Worm (Caenorhabditis elegans) whole organism, L1 larva: ENCODE measurements around the gene srd-11.

Source experiments
- alr-1 ChIP-seq: fragments of 200-800 bp; sonication (Bioruptor generic); optimal IDR thresholded peaks from 2 replicates; lab custom pipeline; 2018; ENCODE audit warnings: borderline replicate concordance, mild to moderate bottlenecking, missing genetic modification characterization, missing compliant biosample characterization
- ama-1 ChIP-seq: fragments of 150-350 bp; optimal IDR thresholded peaks from 2 replicates; lab custom pipeline; 2014
- ceh-63 ChIP-seq: fragments of 200-800 bp; sonication (Bioruptor generic); optimal IDR thresholded peaks from 2 replicates; lab custom pipeline; 2018; ENCODE audit warnings: mild to moderate bottlenecking, missing genetic modification characterization, missing compliant biosample characterization
- ceh-82 ChIP-seq, 3 experiments: fragments of 150-350 bp in 1 of 3; sonication (generic microtip) in 2 of 3; optimal IDR thresholded peaks; 2 replicates each; lab custom pipeline; 2014 to 2017; ENCODE audit warnings: missing biosample characterization in 3 of 3, missing genetic modification characterization in 3 of 3
- ceh-88 ChIP-seq: fragments of 200-800 bp; sonication (Bioruptor generic); IDR thresholded peaks from 2 replicates; pipeline ENCODE4 v1.3.6; 2022; ENCODE audit warnings: missing genetic modification characterization, missing compliant biosample characterization
- ceh-90 ChIP-seq: sonication (generic microtip); optimal IDR thresholded peaks from 2 replicates; lab custom pipeline; 2016; ENCODE audit warnings: missing genetic modification characterization, missing compliant biosample characterization
- dpl-1 ChIP-seq, 3 experiments: fragments of 150-350 bp in 2 of 3; sonication (generic microtip) in 1 of 3; optimal IDR thresholded peaks; 2 replicates each; lab custom pipeline; 2014 to 2017; ENCODE audit warnings: missing biosample characterization in 3 of 3, missing genetic modification characterization in 3 of 3, missing genetic modification reagents in 3 of 3
- dsc-1 ChIP-seq: sonication (generic microtip); optimal IDR thresholded peaks from 2 replicates; lab custom pipeline; 2016; ENCODE audit warnings: mild to moderate bottlenecking, missing genetic modification characterization, missing compliant biosample characterization
- efl-1 ChIP-seq, 4 experiments: fragments of 150-350 bp; optimal IDR thresholded peaks in 3 of 4; peaks in 1 of 4; 1 replicate in 1 of 4; 2 replicates in 3 of 4; lab custom pipeline; 2014; ENCODE audit warnings: missing biosample characterization in 2 of 4, missing genetic modification characterization in 2 of 4, missing genetic modification reagents in 2 of 4
- efl-3 ChIP-seq: fragments of 200-800 bp; sonication (Bioruptor generic); optimal IDR thresholded peaks from 2 replicates; lab custom pipeline; 2018; ENCODE audit warnings: mild to moderate bottlenecking, missing genetic modification characterization, missing compliant biosample characterization
- elt-3 ChIP-seq, 6 experiments: fragments of 150-350 bp in 1 of 6; sonication (generic microtip); optimal IDR thresholded peaks; 2 replicates each; lab custom pipeline; 2017 to 2018; ENCODE audit warnings: missing biosample characterization in 6 of 6, missing genetic modification characterization in 6 of 6, inconsistent platforms in 1 of 6
- fkh-8 ChIP-seq: sonication (generic microtip); optimal IDR thresholded peaks from 2 replicates; lab custom pipeline; 2016; ENCODE audit warnings: mild to moderate bottlenecking, missing genetic modification characterization, missing compliant biosample characterization
- fos-1 ChIP-seq: fragments of 150-350 bp; optimal IDR thresholded peaks from 2 replicates; lab custom pipeline; 2014; ENCODE audit warnings: missing biosample characterization, missing genetic modification characterization
- hlh-4 ChIP-seq: sonication (generic microtip); optimal IDR thresholded peaks from 2 replicates; lab custom pipeline; 2016; ENCODE audit warnings: mild to moderate bottlenecking, missing genetic modification characterization, missing compliant biosample characterization
- hpl-2 ChIP-seq: fragments of 150-350 bp; optimal IDR thresholded peaks from 2 replicates; lab custom pipeline; 2014; ENCODE audit warnings: missing biosample characterization, missing genetic modification reagents, missing genetic modification characterization
- isw-1 ChIP-seq: fragments of 200-800 bp; sonication (Bioruptor generic); IDR thresholded peaks from 2 replicates; pipeline ENCODE4 v1.3.6; 2022; ENCODE audit warnings: missing genetic modification characterization, missing compliant biosample characterization
- jun-1 ChIP-seq: fragments of 150-350 bp; optimal IDR thresholded peaks from 2 replicates; lab custom pipeline; 2014; ENCODE audit warnings: missing biosample characterization, missing genetic modification reagents, missing genetic modification characterization
- lin-13 ChIP-seq: fragments of 150-350 bp; optimal IDR thresholded peaks from 2 replicates; lab custom pipeline; 2014; ENCODE audit warnings: missing biosample characterization, missing genetic modification reagents, missing genetic modification characterization
- lin-14 ChIP-seq: fragments of 200-800 bp; sonication (Bioruptor generic); optimal IDR thresholded peaks from 2 replicates; lab custom pipeline; 2018; ENCODE audit warnings: mild to moderate bottlenecking, missing genetic modification characterization, moderate library complexity, missing compliant biosample characterization
- lin-15B ChIP-seq: fragments of 150-350 bp; sonication (generic microtip); optimal IDR thresholded peaks from 3 replicates; lab custom pipeline; 2014; ENCODE audit warnings: missing biosample characterization, missing genetic modification characterization
- lin-35 ChIP-seq, 2 experiments: fragments of 150-350 bp; optimal IDR thresholded peaks; 2 replicates each; lab custom pipeline; 2014; ENCODE audit warnings: missing biosample characterization in 2 of 2, missing genetic modification characterization in 2 of 2, missing genetic modification reagents in 2 of 2
- lir-3 ChIP-seq: sonication (generic microtip); optimal IDR thresholded peaks from 2 replicates; lab custom pipeline; 2016; ENCODE audit warnings: mild to moderate bottlenecking, missing genetic modification characterization, moderate library complexity, missing compliant biosample characterization; ENCODE audit not compliant: poor library complexity
- lsy-2 ChIP-seq, 2 experiments: fragments of 150-350 bp; optimal IDR thresholded peaks; 2 replicates each; lab custom pipeline; 2014; ENCODE audit warnings: missing biosample characterization in 2 of 2, missing genetic modification characterization in 2 of 2
- mdl-1 ChIP-seq, 2 experiments: fragments of 150-350 bp; optimal IDR thresholded peaks; 2 replicates each; lab custom pipeline; 2014 to 2017; ENCODE audit warnings: missing biosample characterization in 2 of 2, missing genetic modification characterization in 2 of 2, inconsistent platforms in 1 of 2
- mef-2 ChIP-seq: fragments of 150-350 bp; optimal IDR thresholded peaks from 2 replicates; lab custom pipeline; 2014; ENCODE audit warnings: missing biosample characterization, missing genetic modification characterization
- nhr-47 ChIP-seq: sonication (generic microtip); optimal IDR thresholded peaks from 2 replicates; lab custom pipeline; 2016; ENCODE audit warnings: mild to moderate bottlenecking, missing genetic modification characterization, moderate library complexity, missing compliant biosample characterization
- nhr-71 ChIP-seq: sonication (generic microtip); optimal IDR thresholded peaks from 2 replicates; lab custom pipeline; 2016; ENCODE audit warnings: mild to moderate bottlenecking, missing genetic modification characterization, moderate library complexity, missing compliant biosample characterization
- nhr-85 ChIP-seq: sonication (generic microtip); peaks from one replicate; lab custom pipeline; 2016; ENCODE audit warnings: missing genetic modification characterization, inconsistent platforms, missing compliant biosample characterization
- nhr-90 ChIP-seq: sonication (generic microtip); optimal IDR thresholded peaks from 2 replicates; lab custom pipeline; 2016; ENCODE audit warnings: mild to moderate bottlenecking, missing genetic modification characterization, missing compliant biosample characterization; ENCODE audit not compliant: poor library complexity
- pax-3 ChIP-seq: fragments of 200-800 bp; sonication (Bioruptor generic); optimal IDR thresholded peaks from 2 replicates; lab custom pipeline; 2018; ENCODE audit warnings: mild to moderate bottlenecking, missing genetic modification characterization, moderate library complexity, missing compliant biosample characterization
- rnt-1 ChIP-seq: sonication (generic microtip); optimal IDR thresholded peaks from 2 replicates; lab custom pipeline; 2016; ENCODE audit warnings: mild to moderate bottlenecking, missing genetic modification characterization, moderate library complexity, missing compliant biosample characterization
- skn-1 ChIP-seq: fragments of 150-350 bp; optimal IDR thresholded peaks from 2 replicates; lab custom pipeline; 2014; ENCODE audit warnings: missing biosample characterization, missing genetic modification characterization
- snu-23 ChIP-seq: sonication (generic microtip); optimal IDR thresholded peaks from 2 replicates; lab custom pipeline; 2016; ENCODE audit warnings: missing genetic modification characterization, missing compliant biosample characterization
- sptf-1 ChIP-seq: fragments of 150-350 bp; optimal IDR thresholded peaks from 2 replicates; lab custom pipeline; 2014; ENCODE audit warnings: missing biosample characterization, missing genetic modification characterization
- swsn-7 ChIP-seq: sonication (generic microtip); optimal IDR thresholded peaks from 2 replicates; lab custom pipeline; 2016; ENCODE audit warnings: missing genetic modification characterization, missing compliant biosample characterization
- tbx-2 ChIP-seq: sonication (generic microtip); optimal IDR thresholded peaks from 2 replicates; lab custom pipeline; 2016; ENCODE audit warnings: missing genetic modification characterization, missing compliant biosample characterization
- vab-15 ChIP-seq: sonication (generic microtip); optimal IDR thresholded peaks from 2 replicates; lab custom pipeline; 2017; ENCODE audit warnings: missing genotype, mild to moderate bottlenecking, missing genetic modification characterization, missing compliant biosample characterization
- zag-1 ChIP-seq: fragments of 150-350 bp; optimal IDR thresholded peaks from 2 replicates; lab custom pipeline; 2014; ENCODE audit warnings: missing biosample characterization, missing genetic modification characterization

Gene srd-11

DNA sequence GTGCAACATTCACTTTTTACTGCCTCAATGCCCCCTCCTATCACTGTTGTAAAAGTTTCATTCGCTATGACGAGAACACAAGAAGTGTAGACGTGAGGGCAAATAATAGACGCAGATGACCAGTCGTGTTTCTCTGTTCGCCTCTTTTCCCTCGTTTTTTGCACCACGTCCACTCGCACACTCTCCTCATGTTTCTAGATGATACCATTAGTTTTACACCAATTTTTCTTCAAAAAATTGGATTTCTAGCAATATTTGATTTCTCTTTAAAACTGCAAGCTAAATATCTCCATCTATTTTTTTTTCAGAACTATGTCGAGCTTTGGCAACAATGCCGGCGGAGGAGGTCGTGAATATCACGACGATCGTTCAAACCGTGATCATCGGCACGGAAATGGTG is 45.4 kb upstream of the srd-11 start, which contains the start of gene rde-12:
rde-12 (plus strand) TSS at position 301 of the 400 bp plus-strand sequence.
- TF ChIP-seq vab-15 (tag; lab: Kevin White, UChicago) (no peak), sptf-1 (tag; lab: Kevin White, UChicago) (no peak), ceh-88 (GFP tag; lab: Robert Waterston, UW) (no peak), ceh-63 (GFP tag; lab: Kevin White, UChicago) (no peak), hpl-2 (GFP tag; lab: Kevin White, UChicago) (no peak), lin-13 (GFP tag; lab: Kevin White, UChicago) (no peak), ceh-90 (tag; lab: Kevin White, UChicago) (no peak), fos-1 (no peak), jun-1 (tag; lab: Kevin White, UChicago) (no peak), elt-3 (tag; optimal IDR thresholded peaks at IDR 0.05; lab: Kevin White, UChicago) (no peak), isw-1 (GFP tag; lab: Robert Waterston, UW) (no peak), ama-1 (no peak), efl-3 (GFP tag; lab: Kevin White, UChicago) (no peak), lin-14 (GFP tag; lab: Kevin White, UChicago) (no peak), skn-1 (tag; lab: Kevin White, UChicago) (no peak), zag-1 (no peak), ceh-82 (tag; optimal IDR thresholded peaks at IDR 0.05; lab: Kevin White, UChicago) (no peak), dsc-1 (no peak)

ce11 chrV:13664340-13664916 is 44.8 kb upstream of the srd-11 start:
- peak; percentile 34 for TF ChIP-seq fkh-8 (tag; lab: Kevin White, UChicago)
- TF ChIP-seq jun-1 (tag; lab: Kevin White, UChicago) = peak; percentile 10
- peak; percentile 26 for TF ChIP-seq rnt-1
- TF ChIP-seq ceh-63 (GFP tag; lab: Kevin White, UChicago) = no peak
- peak; percentile 48 to 77 (median 69) for TF ChIP-seq dpl-1 (GFP tag; optimal IDR thresholded peaks at IDR 0.05; lab: Kevin White, UChicago)
- TF ChIP-seq lir-3 (tag; lab: Kevin White, UChicago) = no peak
- TF ChIP-seq nhr-90 (tag; lab: Kevin White, UChicago) = peak; percentile 36
- TF ChIP-seq vab-15 (tag; lab: Kevin White, UChicago) = no peak
- peak; percentile 7 for TF ChIP-seq tbx-2
- peak; percentile 3 for TF ChIP-seq lin-15B (tag; lab: Kevin White, UChicago)
- TF ChIP-seq nhr-71 (tag; lab: Kevin White, UChicago) = peak; percentile 48
- TF ChIP-seq lin-35 (GFP tag; optimal IDR thresholded peaks at IDR 0.05; lab: Kevin White, UChicago) = peak; percentile 45 to 67
- TF ChIP-seq nhr-85 = peak; percentile 44
- peak in 1 of 2 experiments; percentile 33 for TF ChIP-seq mdl-1 (tag; optimal IDR thresholded peaks at IDR 0.05; lab: Kevin White, UChicago)
- peak; percentile 18 for TF ChIP-seq lin-14 (GFP tag; lab: Kevin White, UChicago)
- TF ChIP-seq efl-1 (optimal IDR thresholded peaks at IDR 0.05; lab: Kevin White, UChicago) = peak; percentile 54 to 65
- TF ChIP-seq efl-1 (GFP tag; optimal IDR thresholded peaks at IDR 0.05 in 1 of 2; lab: Kevin White, UChicago) = peak; percentile 61 to 96
- peak; percentile 3 for TF ChIP-seq swsn-7 (tag; lab: Kevin White, UChicago)
- peak; percentile 19 for TF ChIP-seq pax-3 (tag; lab: Kevin White, UChicago)
- peak; percentile 45 for TF ChIP-seq ama-1
- no peak for TF ChIP-seq alr-1 (tag; lab: Kevin White, UChicago)
- TF ChIP-seq snu-23 (GFP tag; lab: Kevin White, UChicago) = peak; percentile 24
- no peak for TF ChIP-seq mef-2
- peak in 1 of 2 experiments; percentile 25 for TF ChIP-seq lsy-2 (tag; optimal IDR thresholded peaks at IDR 0.05; lab: Kevin White, UChicago)
- TF ChIP-seq hlh-4 (tag; lab: Kevin White, UChicago) = no peak
- TF ChIP-seq nhr-47 (tag; lab: Kevin White, UChicago) = peak; percentile 43
- TF ChIP-seq isw-1 (GFP tag; lab: Robert Waterston, UW) = no peak
